Worm (Caenorhabditis elegans): ENCODE results near the gene F39F10.5.

F39F10.5 gene

DNA sequence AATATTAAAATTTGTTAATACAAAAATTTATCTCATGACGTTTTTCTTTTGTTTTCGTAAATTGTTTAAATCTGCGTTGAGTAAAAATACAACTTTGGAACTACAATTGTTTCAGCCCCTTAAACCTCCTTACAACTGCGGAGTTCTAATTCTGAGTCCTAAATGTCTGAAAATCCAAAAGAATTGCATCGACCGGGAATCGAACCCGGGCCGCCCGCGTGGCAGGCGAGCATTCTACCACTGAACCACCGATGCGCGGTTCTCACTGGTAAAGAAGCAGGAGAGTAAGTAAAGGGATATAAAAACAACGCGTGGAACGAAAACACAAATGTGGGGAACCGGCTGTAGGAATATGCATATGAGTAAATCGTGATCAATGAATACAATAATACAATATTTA is 14.5 kb upstream of the F39F10.5 start:
- TF ChIP-seq crh-2 (tag; optimal IDR thresholded peaks at IDR 0.05) = peak; percentile 89
- TF ChIP-seq lin-11 (tag; optimal IDR thresholded peaks at IDR 0.05) = peak; percentile 4
- no peak for TF ChIP-seq nhr-23 (tag; optimal IDR thresholded peaks at IDR 0.05)
- no peak for TF ChIP-seq elt-3 (tag; optimal IDR thresholded peaks at IDR 0.05)
- TF ChIP-seq snpc-4 (tag; optimal IDR thresholded peaks at IDR 0.05) = no peak
- no peak for TF ChIP-seq fos-1 (tag; optimal IDR thresholded peaks at IDR 0.05)
- TF ChIP-seq ztf-4 (tag; optimal IDR thresholded peaks at IDR 0.05) = no peak
- peak; percentile 44 for TF ChIP-seq unc-55 (GFP tag; optimal IDR thresholded peaks at IDR 0.05)
- peak; percentile 30 for TF ChIP-seq C34F6.9 (tag; optimal IDR thresholded peaks at IDR 0.05)
- no peak for TF ChIP-seq ztf-1 (GFP tag; conservative IDR thresholded peaks at IDR 0.05)
- peak; percentile 55 for TF ChIP-seq lin-13 (GFP tag; optimal IDR thresholded peaks at IDR 0.05)
- peak; percentile 50 for TF ChIP-seq sma-3 (GFP tag; optimal IDR thresholded peaks at IDR 0.05)
- no peak for TF ChIP-seq egl-27 (tag; optimal IDR thresholded peaks at IDR 0.05)
- TF ChIP-seq mdl-1 (tag; optimal IDR thresholded peaks at IDR 0.05) = no peak
- TF ChIP-seq nhr-129 (tag; optimal IDR thresholded peaks at IDR 0.05) = peak; percentile 66
- TF ChIP-seq nhr-10 (tag; optimal IDR thresholded peaks at IDR 0.05) = no peak
- TF ChIP-seq dmd-4 (tag; optimal IDR thresholded peaks at IDR 0.05) = no peak
- peak; percentile 2 for TF ChIP-seq Y55F3AM.14 (GFP tag; optimal IDR thresholded peaks at IDR 0.05)
- TF ChIP-seq peb-1 (tag; optimal IDR thresholded peaks at IDR 0.05) = no peak
- TF ChIP-seq sma-9 (GFP tag; optimal IDR thresholded peaks at IDR 0.05) = peak; percentile 25
- no peak for TF ChIP-seq sma-9 (tag; optimal IDR thresholded peaks at IDR 0.05)
- TF ChIP-seq nhr-21 (tag; optimal IDR thresholded peaks at IDR 0.05) = peak; percentile 26

DNA sequence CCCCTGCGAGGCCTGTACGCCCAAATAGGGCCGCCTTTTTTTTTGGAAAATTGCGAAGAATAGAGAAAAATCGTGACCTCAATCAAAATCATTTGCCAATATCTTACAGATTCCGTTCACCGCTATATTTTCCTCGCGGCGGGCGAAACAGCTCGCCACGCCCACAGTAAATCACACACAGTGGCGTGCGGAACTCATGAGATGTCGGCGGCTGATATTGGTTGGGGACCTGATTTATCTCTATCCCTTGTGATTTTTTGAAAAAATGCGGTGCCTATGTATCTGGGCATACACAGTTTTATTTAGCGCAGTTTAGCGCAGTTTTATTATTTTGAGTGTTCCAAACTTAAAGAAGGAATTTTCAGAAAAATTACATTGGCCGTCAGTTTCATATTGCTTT is 11.8 kb upstream of the F39F10.5 start:
- TF ChIP-seq lin-13 (GFP tag; optimal IDR thresholded peaks at IDR 0.05) (no peak), unc-55 (GFP tag; optimal IDR thresholded peaks at IDR 0.05) (no peak), snpc-4 (tag; optimal IDR thresholded peaks at IDR 0.05) (peak; percentile 87)

DNA sequence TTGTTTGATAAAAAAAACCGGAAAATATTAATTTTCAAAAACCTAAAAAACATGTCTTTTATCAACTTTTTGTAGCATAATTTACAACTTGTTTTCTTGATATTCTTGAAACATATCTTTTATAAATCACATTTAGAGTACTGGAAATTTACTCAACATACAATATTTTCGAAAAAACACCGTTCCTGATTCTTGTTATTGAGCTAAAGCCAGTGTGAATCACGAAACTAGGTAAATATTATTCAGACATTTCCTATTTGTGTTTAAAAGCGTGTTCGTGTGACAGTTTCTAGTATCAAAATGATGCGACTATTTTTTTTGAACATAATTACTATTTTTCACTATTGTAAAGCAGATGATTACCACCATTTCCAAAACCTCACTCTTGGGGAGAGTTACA is 10.1 kb upstream of the F39F10.5 start, which contains the start of gene C30E1.4:
Gene C30E1.4 (plus strand): TSS at position 301 of the 400 bp plus-strand sequence.
- TF ChIP-seq nhr-23 (tag; optimal IDR thresholded peaks at IDR 0.05) (no peak), ama-1 (optimal IDR thresholded peaks at IDR 0.05) (no peak), nhr-6 (tag; optimal IDR thresholded peaks at IDR 0.05) (no peak), ZK546.5 (tag; optimal IDR thresholded peaks at IDR 0.05) (no peak), nhr-21 (tag; optimal IDR thresholded peaks at IDR 0.05) (no peak), ztf-4 (tag; optimal IDR thresholded peaks at IDR 0.05) (no peak), mbf-1 (tag; optimal IDR thresholded peaks at IDR 0.05) (no peak), skn-1 (tag; optimal IDR thresholded peaks at IDR 0.05) (no peak), nhr-12 (tag; optimal IDR thresholded peaks at IDR 0.05) (no peak), R02D3.7 (tag; optimal IDR thresholded peaks at IDR 0.05) (no peak), unc-62 (GFP tag; optimal IDR thresholded peaks at IDR 0.05) (no peak), gmeb-1 (tag; optimal IDR thresholded peaks at IDR 0.05) (no peak)

- no peak for TF ChIP-seq mdl-1 (tag; optimal IDR thresholded peaks at IDR 0.05)
- TF ChIP-seq nhr-11 (tag; optimal IDR thresholded peaks at IDR 0.05) = no peak
- TF ChIP-seq egl-27 (tag; optimal IDR thresholded peaks at IDR 0.05) = no peak
Measured at ce11 chrX:16921533-16921932, 8.0 kb upstream of the F39F10.5 start, which contains the start of gene fbxb-114. Gene fbxb-114, plus strand, starts transcription at chrX:16921833.

- TF ChIP-seq fos-1 (tag; optimal IDR thresholded peaks at IDR 0.05) (peak; percentile 80), skn-1 (tag; optimal IDR thresholded peaks at IDR 0.05) (no peak), nhr-10 (tag; optimal IDR thresholded peaks at IDR 0.05) (no peak), nhr-23 (tag; optimal IDR thresholded peaks at IDR 0.05) (no peak), unc-55 (GFP tag; optimal IDR thresholded peaks at IDR 0.05) (no peak), sma-9 (GFP tag; optimal IDR thresholded peaks at IDR 0.05) (peak; percentile 1), sma-9 (tag; optimal IDR thresholded peaks at IDR 0.05) (no peak), mab-5 (tag; optimal IDR thresholded peaks at IDR 0.05) (no peak), ceh-82 (tag; optimal IDR thresholded peaks at IDR 0.05) (no peak), alr-1 (tag; optimal IDR thresholded peaks at IDR 0.05) (no peak), lsy-2 (tag; optimal IDR thresholded peaks at IDR 0.05) (no peak), unc-62 (GFP tag; optimal IDR thresholded peaks at IDR 0.05) (no peak)
Measured at ce11 chrX:16919468-16919867, 5.9 kb upstream of the F39F10.5 start.
